Fruit fly (Drosophila melanogaster): ENCODE results near the gene CG13786.

The CG13786 gene

dm6 chr2L:7277562-7278255, 24.9 kb upstream of the CG13786 start:
- TF ChIP-seq acj6 (GFP tag; optimal IDR thresholded peaks at IDR 0.05) (no peak), CG11762 (GFP tag; optimal IDR thresholded peaks at IDR 0.05; ENCODE audit: insufficient read depth) (peak; percentile 5), Sox14 (GFP tag; optimal IDR thresholded peaks at IDR 0.05) (no peak), CG16779 (tag; optimal IDR thresholded peaks at IDR 0.05) (no peak), Eip78C (GFP tag) (peak; percentile 75), Hr4 (GFP tag; optimal IDR thresholded peaks at IDR 0.05) (peak; percentile 45), Eip93F (GFP tag; optimal IDR thresholded peaks at IDR 0.05) (no peak), Hr39 (GFP tag; optimal IDR thresholded peaks at IDR 0.05) (no peak), CG3032 (tag; optimal IDR thresholded peaks at IDR 0.05) (no peak), CG6276 (GFP tag; optimal IDR thresholded peaks at IDR 0.05) (peak; percentile 13), CG8119 (GFP tag; IDR thresholded peaks at IDR 0.05) (peak; percentile 25; the same call in 1 of the 3 replicates), fkh (GFP tag; optimal IDR thresholded peaks at IDR 0.05) (peak; percentile 17), salr (GFP tag; optimal IDR thresholded peaks at IDR 0.05) (no peak), CG32006 (GFP tag; optimal IDR thresholded peaks at IDR 0.05) (peak; percentile 62), CG6808 (GFP tag; optimal IDR thresholded peaks at IDR 0.05) (no peak), topi (GFP tag; optimal IDR thresholded peaks at IDR 0.05) (no peak), CG4318 (GFP tag; optimal IDR thresholded peaks at IDR 0.05) (peak; percentile 45)

- TF ChIP-seq Lpt (GFP tag; optimal IDR thresholded peaks at IDR 0.05) (peak; percentile 5), CG10631 (GFP tag; optimal IDR thresholded peaks at IDR 0.05) (no peak), eg (GFP tag; IDR thresholded peaks at IDR 0.05) (peak; percentile 40; the same call in 1 of the 3 replicates), ss (GFP tag; optimal IDR thresholded peaks at IDR 0.05) (peak in 1 of 2 experiments; percentile 8), CG6854 (GFP tag; optimal IDR thresholded peaks at IDR 0.05) (no peak), dac (GFP tag; optimal IDR thresholded peaks at IDR 0.05) (no peak), CG6163 (GFP tag; IDR thresholded peaks at IDR 0.05) (peak; percentile 12; the same call in 1 of the 3 replicates), dsx (GFP tag; optimal IDR thresholded peaks at IDR 0.05; ENCODE audit: poor library complexity, severe bottlenecking) (peak; percentile 22), CG3919 (GFP tag; optimal IDR thresholded peaks at IDR 0.05) (peak; percentile 91)
Observed at dm6 chr2L:7277017-7277416, 24.2 kb upstream of the CG13786 start, which contains the start of gene Wnt4. Wnt4 (minus strand) TSS chr2L:7277171.

dm6 chr2L:7272452-7272851, 19.7 kb upstream of the CG13786 start:
- TF ChIP-seq CG11294 (GFP tag; IDR thresholded peaks at IDR 0.05) = no peak
- TF ChIP-seq net (GFP tag; optimal IDR thresholded peaks at IDR 0.05) = no peak
- no peak for TF ChIP-seq dsx (GFP tag; optimal IDR thresholded peaks at IDR 0.05; ENCODE audit: poor library complexity, severe bottlenecking)

dm6 chr2L:7270270-7270669, 17.5 kb upstream of the CG13786 start:
- TF ChIP-seq CG3919 (GFP tag; optimal IDR thresholded peaks at IDR 0.05) (peak; percentile 47), svp (GFP tag) (no peak), eg (GFP tag; IDR thresholded peaks at IDR 0.05) (0 out of 3 replicates have a peak, but pooled peaks have one; percentile 21), Lpt (GFP tag; optimal IDR thresholded peaks at IDR 0.05) (peak; percentile 8), Met (GFP tag; optimal IDR thresholded peaks at IDR 0.05) (peak; percentile 33), topi (GFP tag; optimal IDR thresholded peaks at IDR 0.05) (peak; percentile 23), CG16779 (tag; optimal IDR thresholded peaks at IDR 0.05) (no peak), fkh (GFP tag; optimal IDR thresholded peaks at IDR 0.05) (no peak), Hr39 (GFP tag; optimal IDR thresholded peaks at IDR 0.05) (peak; percentile 18), CG6163 (GFP tag; IDR thresholded peaks at IDR 0.05) (peak; percentile 17; the same call in 1 of the 3 replicates), CG34406 (GFP tag; optimal IDR thresholded peaks at IDR 0.05) (peak; percentile 8), CG15336 (GFP tag; IDR thresholded peaks at IDR 0.05) (peak; percentile 28; the same call in 1 of the 2 replicates), CG11762 (GFP tag; optimal IDR thresholded peaks at IDR 0.05; ENCODE audit: insufficient read depth) (peak; percentile 6), Eip78C (GFP tag) (peak; percentile 82), CG32006 (GFP tag; optimal IDR thresholded peaks at IDR 0.05) (peak; percentile 51), esn (GFP tag; optimal IDR thresholded peaks at IDR 0.05) (peak; percentile 24), vri (GFP tag; optimal IDR thresholded peaks at IDR 0.05) (no peak), OdsH (GFP tag; optimal IDR thresholded peaks at IDR 0.05) (peak; percentile 46), Hr4 (GFP tag; optimal IDR thresholded peaks at IDR 0.05) (peak; percentile 46), spab (GFP tag; optimal IDR thresholded peaks at IDR 0.05) (no peak), pdm3 (GFP tag; optimal IDR thresholded peaks at IDR 0.05) (peak; percentile 22), salr (GFP tag; optimal IDR thresholded peaks at IDR 0.05) (no peak), Ets96B (tag; optimal IDR thresholded peaks at IDR 0.05) (peak; percentile 6), CG10631 (GFP tag; optimal IDR thresholded peaks at IDR 0.05) (peak; percentile 15), CG6792 (GFP tag; optimal IDR thresholded peaks at IDR 0.05) (peak; percentile 4), CG10669 (GFP tag; optimal IDR thresholded peaks at IDR 0.05) (peak; percentile 19), Sox14 (GFP tag; optimal IDR thresholded peaks at IDR 0.05) (peak; percentile 25), Sox102F (GFP tag; optimal IDR thresholded peaks at IDR 0.05) (peak; percentile 12), achi (GFP tag; optimal IDR thresholded peaks at IDR 0.05) (peak; percentile 17), CG8119 (GFP tag; IDR thresholded peaks at IDR 0.05) (0 out of 3 replicates have a peak, but pooled peaks have one; percentile 37)

Measured in whole organism, prepupa.